Worm (Caenorhabditis elegans): ENCODE results near the gene gex-3.

The gex-3 gene

DNA sequence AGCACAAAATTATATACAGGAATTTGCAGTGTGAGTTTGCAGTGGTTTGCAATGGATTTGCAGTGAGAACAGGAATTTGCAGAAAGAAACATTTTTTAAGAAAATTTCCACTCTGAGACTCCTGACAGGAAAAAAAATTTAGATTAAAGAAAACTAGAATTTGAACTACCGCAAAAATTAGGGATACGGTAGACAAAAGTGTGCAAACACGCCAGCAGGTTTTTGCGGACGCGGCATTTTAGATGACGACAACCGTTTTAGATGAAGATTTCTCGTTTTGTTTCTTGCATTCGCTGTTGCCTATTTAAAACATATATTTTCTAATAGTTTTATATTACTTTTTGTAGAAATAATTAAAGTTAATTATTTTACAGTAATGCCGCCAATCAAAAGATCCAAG lies 32.4 kb upstream of the gex-3 start, which contains the start of gene wdr-46 (continued):
- TF ChIP-seq ces-1 (GFP tag; optimal IDR thresholded peaks at IDR 0.05) (peak; percentile 29), egl-43 (GFP tag; IDR thresholded peaks at IDR 0.05) (no peak), egl-27 (tag; optimal IDR thresholded peaks at IDR 0.05) (no peak), mdt-29 (GFP tag; IDR thresholded peaks at IDR 0.05) (no peak), lin-1 (GFP tag; IDR thresholded peaks at IDR 0.05) (no peak), mxl-3 (GFP tag; optimal IDR thresholded peaks at IDR 0.05) (no peak), mep-1 (tag; optimal IDR thresholded peaks at IDR 0.05) (peak; percentile 88), unc-39 (tag; optimal IDR thresholded peaks at IDR 0.05) (no peak), unc-62 (GFP tag; optimal IDR thresholded peaks at IDR 0.05 in 1 of 2) (peak in 1 of 2 experiments; percentile 89), unc-62 (tag; optimal IDR thresholded peaks at IDR 0.05) (no peak), ZK337.2 (GFP tag; IDR thresholded peaks at IDR 0.05) (no peak), T20F7.1 (GFP tag; optimal IDR thresholded peaks at IDR 0.05) (no peak), Y105C5A.15 (GFP tag; IDR thresholded peaks at IDR 0.05) (no peak), jun-1 (tag; optimal IDR thresholded peaks at IDR 0.05) (peak; percentile 20), zip-2 (tag; optimal IDR thresholded peaks at IDR 0.05) (peak; percentile 30), ceh-32 (tag; optimal IDR thresholded peaks at IDR 0.05; ENCODE audit: poor library complexity) (no peak), zip-11 (GFP tag; IDR thresholded peaks at IDR 0.05) (no peak), T26A8.4 (GFP tag; IDR thresholded peaks at IDR 0.05) (peak; percentile 80), F26F4.8 (GFP tag; conservative IDR thresholded peaks at IDR 0.05) (no peak), F49E8.2 (tag; optimal IDR thresholded peaks at IDR 0.05; ENCODE audit: borderline replicate concordance) (peak; percentile 2), ctbp-1 (GFP tag; IDR thresholded peaks at IDR 0.05) (0 out of 2 replicates have a peak, but pooled peaks have one; percentile 7), nhr-11 (tag; optimal IDR thresholded peaks at IDR 0.05) (peak; percentile 16), nhr-28 (tag; optimal IDR thresholded peaks at IDR 0.05) (peak; percentile 50), ceh-62 (tag; optimal IDR thresholded peaks at IDR 0.05) (no peak), zag-1 (tag; optimal IDR thresholded peaks at IDR 0.05) (no peak)

DNA sequence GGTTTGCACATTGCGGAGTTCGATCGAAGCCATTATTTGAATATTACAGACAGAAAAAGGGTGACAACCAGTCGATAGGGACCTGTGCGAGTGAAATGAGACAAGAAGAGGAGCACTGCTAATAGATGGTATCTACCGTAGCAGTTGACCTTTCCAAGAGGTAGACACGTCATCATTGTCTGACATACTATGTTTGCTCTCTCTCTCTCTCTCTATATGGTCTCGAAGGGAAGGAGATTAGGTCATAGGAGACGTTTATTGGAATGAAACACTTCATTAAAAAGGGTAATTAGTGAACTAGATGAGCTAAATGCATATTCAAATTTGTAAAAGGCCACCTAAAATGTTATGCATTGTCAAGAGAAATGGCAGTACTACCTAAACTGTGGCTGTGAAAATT lies 28.2 kb upstream of the gex-3 start, which contains the start of gene atz-1:
Gene atz-1, minus strand, starts transcription at position 101 of the 400 bp plus-strand sequence.
- TF ChIP-seq F37D6.2 (tag; optimal IDR thresholded peaks at IDR 0.05) (no peak), nhr-237 (tag; optimal IDR thresholded peaks at IDR 0.05) (no peak), unc-62 (GFP tag; optimal IDR thresholded peaks at IDR 0.05 in 1 of 2) (peak in 1 of 2 experiments; percentile 55), unc-62 (tag; optimal IDR thresholded peaks at IDR 0.05) (no peak)

DNA sequence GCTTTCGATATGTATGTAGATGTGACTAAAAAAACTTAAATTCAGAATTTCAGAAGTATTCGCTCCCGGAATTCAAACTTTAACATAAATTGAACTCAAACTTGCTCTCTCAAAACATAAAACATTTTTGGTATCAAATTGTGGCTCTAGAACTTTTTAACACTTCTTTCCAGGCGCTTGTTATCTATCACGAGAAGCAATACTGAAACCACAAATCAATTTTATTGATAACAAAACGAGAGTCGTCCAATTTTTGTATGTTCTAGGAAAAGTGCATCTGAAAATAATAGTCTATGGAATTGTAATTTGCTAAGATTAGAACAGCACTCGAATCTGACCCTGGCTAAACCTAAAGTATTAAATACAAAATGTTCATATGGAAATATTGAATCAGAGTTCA lies 25.3 kb upstream of the gex-3 start:
- TF ChIP-seq aly-2 (tag; optimal IDR thresholded peaks at IDR 0.05) (no peak), tra-1 (GFP tag; IDR thresholded peaks at IDR 0.05) (no peak), ztf-7 (tag; optimal IDR thresholded peaks at IDR 0.05) (no peak), zfp-3 (GFP tag; conservative IDR thresholded peaks at IDR 0.05) (no peak), php-3 (GFP tag; IDR thresholded peaks at IDR 0.05) (peak; percentile 52; the same call in 1 of the 2 replicates), nhr-102 (tag; optimal IDR thresholded peaks at IDR 0.05) (no peak), dve-1 (tag; optimal IDR thresholded peaks at IDR 0.05; ENCODE audit: insufficient read depth) (peak; percentile 50), nhr-25 (tag; optimal IDR thresholded peaks at IDR 0.05; ENCODE audit: borderline replicate concordance, insufficient read depth) (no peak), T26A8.4 (GFP tag; IDR thresholded peaks at IDR 0.05) (no peak), spr-1 (tag; optimal IDR thresholded peaks at IDR 0.05) (no peak), ces-1 (GFP tag; optimal IDR thresholded peaks at IDR 0.05) (no peak), pqm-1 (tag; optimal IDR thresholded peaks at IDR 0.05) (peak; percentile 75), daf-8 (GFP tag; IDR thresholded peaks at IDR 0.05) (no peak), nhr-48 (tag; optimal IDR thresholded peaks at IDR 0.05) (no peak), hmg-1.1 (GFP tag; IDR thresholded peaks at IDR 0.05) (no peak), nhr-11 (tag; optimal IDR thresholded peaks at IDR 0.05) (no peak), hlh-11 (tag; optimal IDR thresholded peaks at IDR 0.05) (peak; percentile 43), set-16 (GFP tag; IDR thresholded peaks at IDR 0.05) (no peak), ceh-32 (tag; optimal IDR thresholded peaks at IDR 0.05; ENCODE audit: poor library complexity) (no peak), gei-8 (GFP tag; optimal IDR thresholded peaks at IDR 0.05) (no peak), duxl-1 (tag; optimal IDR thresholded peaks at IDR 0.05; ENCODE audit: poor library complexity) (no peak), arid-1 (GFP tag; conservative IDR thresholded peaks at IDR 0.05) (no peak), ceh-28 (tag; optimal IDR thresholded peaks at IDR 0.05) (no peak), dmd-6 (GFP tag; IDR thresholded peaks at IDR 0.05) (peak; percentile 58), dmd-9 (GFP tag; IDR thresholded peaks at IDR 0.05) (no peak)
